Fruit fly (Drosophila melanogaster) whole organism, wandering third instar larva: Measurements from ENCODE around the gene CG9672.

Experiments used
- Abd-B ChIP-seq: fragments of >200 bp; optimal IDR thresholded peaks from 2 replicates; lab custom pipeline; 2017; ENCODE audit warnings: missing biosample characterization, missing genetic modification characterization
- CG32264 ChIP-seq: fragments of 200-800 bp; sonication (Bioruptor generic); optimal IDR thresholded peaks from 2 replicates; lab custom pipeline; 2016; ENCODE audit warnings: missing biosample characterization, missing genetic modification characterization
- Dfd ChIP-seq: fragments of >200 bp; optimal IDR thresholded peaks from 2 replicates; lab custom pipeline; 2017; ENCODE audit warnings: missing biosample characterization, missing genetic modification characterization
- Mio ChIP-seq: sonication (Bioruptor generic); optimal IDR thresholded peaks from 2 replicates; lab custom pipeline; 2016; ENCODE audit warnings: missing biosample characterization, missing genetic modification characterization
- Rel ChIP-seq, 2 experiments: fragments of 200-800 bp; sonication (Bioruptor generic) in 1 of 2; optimal IDR thresholded peaks; 2 replicates in 1 of 2; 3 replicates in 1 of 2; lab custom pipeline; 2016 to 2019; ENCODE audit warnings: mild to moderate bottlenecking in 2 of 2, missing biosample characterization in 2 of 2, missing genetic modification characterization in 2 of 2, moderate library complexity in 1 of 2
- dmrt93B ChIP-seq: fragments of 200-800 bp; sonication (Bioruptor generic); optimal IDR thresholded peaks from 2 replicates; lab custom pipeline; 2018; ENCODE audit warnings: missing biosample characterization, mild to moderate bottlenecking, missing genetic modification characterization
- fru ChIP-seq: fragments of 200-800 bp; sonication (Bioruptor generic); optimal IDR thresholded peaks from 3 replicates; lab custom pipeline; 2016; ENCODE audit warnings: missing biosample characterization, mild to moderate bottlenecking, missing genetic modification characterization
- h ChIP-seq: fragments of 200-800 bp; sonication (Bioruptor generic); optimal IDR thresholded peaks from 3 replicates; lab custom pipeline; 2016; ENCODE audit warnings: missing biosample characterization, mild to moderate bottlenecking, missing genetic modification characterization
- rgr ChIP-seq: fragments of 200-800 bp; sonication (Bioruptor generic); optimal IDR thresholded peaks from 3 replicates; lab custom pipeline; 2016; ENCODE audit warnings: missing biosample characterization, mild to moderate bottlenecking, missing genetic modification characterization
- tai ChIP-seq: sonication (Bioruptor generic); optimal IDR thresholded peaks from 2 replicates; lab custom pipeline; 2016; ENCODE audit warnings: missing biosample characterization, missing genetic modification characterization
- usp ChIP-seq: fragments of >200 bp; optimal IDR thresholded peaks from 2 replicates; lab custom pipeline; 2017; ENCODE audit warnings: missing biosample characterization, missing genetic modification characterization

- TF ChIP-seq fru (GFP tag; lab: Kevin White, UChicago): no peak
- no peak for TF ChIP-seq Dfd (GFP tag; lab: Kevin White, UChicago)
- TF ChIP-seq rgr (GFP tag; lab: Kevin White, UChicago): no peak
- no peak for TF ChIP-seq h (GFP tag; lab: Kevin White, UChicago)
- no peak for TF ChIP-seq Mio (GFP tag; lab: Kevin White, UChicago)
- TF ChIP-seq Rel (GFP tag; optimal IDR thresholded peaks at IDR 0.05; lab: Kevin White, UChicago): no peak
- TF ChIP-seq Rel (tag; optimal IDR thresholded peaks at IDR 0.05; lab: Kevin White, UChicago): no peak
- TF ChIP-seq dmrt93B (GFP tag; lab: Kevin White, UChicago): no peak
- TF ChIP-seq CG32264 (GFP tag; lab: Kevin White, UChicago): no peak
- no peak for TF ChIP-seq tai (GFP tag; lab: Kevin White, UChicago)
- TF ChIP-seq usp: no peak
- TF ChIP-seq Abd-B: no peak
Measured at dm6 chrX:16744345-16744744, 37.7 kb upstream of the CG9672 start.
